Worm (Caenorhabditis elegans): ENCODE data around the gene set-3.

The set-3 gene

DNA sequence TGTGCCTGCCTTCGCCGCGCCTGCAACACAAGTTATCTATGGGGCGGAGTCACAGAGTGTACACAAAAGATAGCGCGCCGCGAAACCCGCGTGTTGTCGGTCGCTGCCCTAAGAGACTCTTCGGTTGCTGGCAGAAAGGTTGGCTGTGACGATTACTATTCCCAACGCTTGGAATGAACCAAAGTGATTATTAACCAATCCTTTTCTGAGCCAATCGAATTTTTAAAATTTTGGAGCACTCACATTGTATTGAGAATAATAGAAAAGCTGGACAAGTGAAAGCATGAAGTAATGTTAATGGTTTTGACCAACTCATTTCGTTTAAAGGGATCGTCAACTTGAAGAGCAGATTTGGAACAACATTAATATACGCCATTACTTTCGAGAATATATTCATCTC lies 22.9 kb upstream of the set-3 start (continued):
- peak; percentile 98 for TF ChIP-seq ama-1 (optimal IDR thresholded peaks at IDR 0.05)
- TF ChIP-seq crh-2 (tag; optimal IDR thresholded peaks at IDR 0.05), result peak; percentile 58
- no peak for TF ChIP-seq nhr-11 (tag; optimal IDR thresholded peaks at IDR 0.05)
- TF ChIP-seq lin-11 (tag; optimal IDR thresholded peaks at IDR 0.05), result peak; percentile 8
- TF ChIP-seq C34F6.9 (tag; optimal IDR thresholded peaks at IDR 0.05), result no peak
- TF ChIP-seq ztf-1 (GFP tag; conservative IDR thresholded peaks at IDR 0.05), result no peak
- TF ChIP-seq gmeb-1 (tag; optimal IDR thresholded peaks at IDR 0.05), result peak; percentile 79
- peak; percentile 16 to 68 for TF ChIP-seq lsy-2 (tag; optimal IDR thresholded peaks at IDR 0.05)

- TF ChIP-seq elt-1 (tag; optimal IDR thresholded peaks at IDR 0.05) (no peak), lin-13 (GFP tag; optimal IDR thresholded peaks at IDR 0.05) (no peak), sem-4 (tag; optimal IDR thresholded peaks at IDR 0.05) (no peak), nhr-11 (tag; optimal IDR thresholded peaks at IDR 0.05) (no peak), fos-1 (tag; optimal IDR thresholded peaks at IDR 0.05) (peak; percentile 36), ama-1 (optimal IDR thresholded peaks at IDR 0.05) (no peak), aly-2 (tag; optimal IDR thresholded peaks at IDR 0.05) (no peak), mbf-1 (tag; optimal IDR thresholded peaks at IDR 0.05) (no peak), crh-2 (tag; optimal IDR thresholded peaks at IDR 0.05) (peak; percentile 4), sma-9 (GFP tag; optimal IDR thresholded peaks at IDR 0.05) (peak; percentile 47), sma-9 (tag; optimal IDR thresholded peaks at IDR 0.05) (no peak), unc-62 (GFP tag; optimal IDR thresholded peaks at IDR 0.05) (no peak)
Measured at ce11 chrIII:9714731-9715130, 20.4 kb upstream of the set-3 start.

DNA sequence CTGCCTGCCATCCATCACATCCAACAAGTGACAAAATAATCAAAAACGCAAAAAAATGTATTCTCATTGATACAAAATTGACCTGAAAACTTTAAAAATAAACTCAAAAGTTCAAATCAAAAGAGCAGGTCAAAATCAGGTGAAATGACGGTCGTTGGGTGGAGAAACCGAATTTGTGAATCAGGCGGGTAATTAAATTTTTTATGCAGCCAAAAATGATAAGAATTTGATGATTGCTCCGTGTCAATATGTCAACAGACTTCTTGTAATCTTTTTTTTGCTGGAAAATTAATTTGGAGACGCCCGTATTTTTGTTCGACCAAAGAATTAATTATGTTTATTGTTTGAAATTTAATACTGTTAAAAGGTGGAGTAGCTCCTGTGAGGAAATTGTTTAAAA lies 19.5 kb upstream of the set-3 start, which contains the start of gene ncx-6:
ncx-6 (minus strand) TSS at position 88 of the 400 bp plus-strand sequence.
- TF ChIP-seq fos-1 (tag; optimal IDR thresholded peaks at IDR 0.05) (peak; percentile 12), lin-11 (tag; optimal IDR thresholded peaks at IDR 0.05) (no peak), nhr-237 (tag; optimal IDR thresholded peaks at IDR 0.05) (no peak), elt-3 (tag; optimal IDR thresholded peaks at IDR 0.05) (no peak), R02D3.7 (tag; optimal IDR thresholded peaks at IDR 0.05) (no peak), mbf-1 (tag; optimal IDR thresholded peaks at IDR 0.05) (no peak)

ce11 chrIII:9713182-9713581 lies 18.8 kb upstream of the set-3 start:
- TF ChIP-seq mdl-1 (tag; optimal IDR thresholded peaks at IDR 0.05) (no peak), gmeb-1 (tag; optimal IDR thresholded peaks at IDR 0.05) (no peak), elt-3 (tag; optimal IDR thresholded peaks at IDR 0.05) (no peak), snpc-4 (tag; optimal IDR thresholded peaks at IDR 0.05) (no peak), R02D3.7 (tag; optimal IDR thresholded peaks at IDR 0.05) (no peak), sma-9 (GFP tag; optimal IDR thresholded peaks at IDR 0.05) (no peak), sma-9 (tag; optimal IDR thresholded peaks at IDR 0.05) (no peak), aly-2 (tag; optimal IDR thresholded peaks at IDR 0.05) (no peak)

DNA sequence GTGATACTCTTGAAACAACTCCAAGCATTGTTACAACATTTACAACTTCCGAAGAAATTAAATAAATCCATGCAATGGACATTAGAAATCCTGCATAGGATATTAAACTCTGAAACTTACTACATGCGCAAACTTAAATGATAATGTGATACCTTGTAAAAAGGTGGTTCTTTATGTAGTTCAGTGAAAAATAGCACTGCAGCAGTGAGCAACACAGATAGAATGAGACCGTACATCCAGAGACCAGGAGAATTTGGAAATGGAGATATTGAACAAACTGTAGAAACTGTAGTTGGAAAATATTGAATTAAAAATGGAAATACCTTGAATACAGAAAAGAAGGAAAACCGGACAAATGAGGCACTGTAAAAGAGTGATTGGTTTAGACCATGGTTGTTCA lies 16.8 kb upstream of the set-3 start:
- TF ChIP-seq nhr-77 (tag; optimal IDR thresholded peaks at IDR 0.05), result no peak
- no peak for TF ChIP-seq lin-39 (tag; optimal IDR thresholded peaks at IDR 0.05)
- TF ChIP-seq dmd-4 (tag; optimal IDR thresholded peaks at IDR 0.05), result no peak
- TF ChIP-seq ceh-82 (tag; optimal IDR thresholded peaks at IDR 0.05), result no peak
- no peak for TF ChIP-seq lin-11 (tag; optimal IDR thresholded peaks at IDR 0.05)
- TF ChIP-seq F13H6.1 (tag; optimal IDR thresholded peaks at IDR 0.05), result no peak
- no peak for TF ChIP-seq ztf-1 (GFP tag; conservative IDR thresholded peaks at IDR 0.05)
- TF ChIP-seq nhr-12 (tag; optimal IDR thresholded peaks at IDR 0.05), result no peak
- TF ChIP-seq blmp-1 (tag; optimal IDR thresholded peaks at IDR 0.05; ENCODE audit: insufficient read depth), result no peak
- TF ChIP-seq unc-39 (tag; optimal IDR thresholded peaks at IDR 0.05), result no peak
- no peak for TF ChIP-seq nhr-10 (tag; optimal IDR thresholded peaks at IDR 0.05)
- TF ChIP-seq zag-1 (tag; optimal IDR thresholded peaks at IDR 0.05), result no peak
- no peak for TF ChIP-seq mab-5 (tag; optimal IDR thresholded peaks at IDR 0.05)
- TF ChIP-seq crh-2 (tag; optimal IDR thresholded peaks at IDR 0.05), result no peak
- no peak for TF ChIP-seq snpc-4 (tag; optimal IDR thresholded peaks at IDR 0.05)
- no peak for TF ChIP-seq gmeb-1 (tag; optimal IDR thresholded peaks at IDR 0.05)
- TF ChIP-seq aly-2 (tag; optimal IDR thresholded peaks at IDR 0.05), result no peak
- TF ChIP-seq egl-27 (tag; optimal IDR thresholded peaks at IDR 0.05), result no peak
- TF ChIP-seq sma-9 (GFP tag; optimal IDR thresholded peaks at IDR 0.05), result no peak
- no peak for TF ChIP-seq sma-9 (tag; optimal IDR thresholded peaks at IDR 0.05)
- no peak for TF ChIP-seq alr-1 (tag; optimal IDR thresholded peaks at IDR 0.05)
